Fruit fly (Drosophila melanogaster): ENCODE data around the gene up.

The up gene

dm6 chrX:13616417-13617050 is 14.2 kb upstream of the up start, which contains the start of the genes tth and Tango2 (continued):
- TF ChIP-seq CG9437 (GFP tag; optimal IDR thresholded peaks at IDR 0.05) (peak; percentile 56), grn (GFP tag; optimal IDR thresholded peaks at IDR 0.05) (peak; percentile 49), ind (GFP tag; optimal IDR thresholded peaks at IDR 0.05) (peak; percentile 63), CG10431 (GFP tag; optimal IDR thresholded peaks at IDR 0.05) (no peak), NK7.1 (GFP tag; optimal IDR thresholded peaks at IDR 0.05) (no peak), CG10147 (GFP tag; optimal IDR thresholded peaks at IDR 0.05) (peak; percentile 64), Lhr (GFP tag; optimal IDR thresholded peaks at IDR 0.05) (peak; percentile 7), Stat92E (GFP tag; optimal IDR thresholded peaks at IDR 0.05) (no peak), fu2 (GFP tag; optimal IDR thresholded peaks at IDR 0.05) (peak; percentile 60), CG10366 (GFP tag; IDR thresholded peaks at IDR 0.05) (peak; percentile 71), CG9932 (GFP tag; IDR thresholded peaks at IDR 0.05) (peak; percentile 87), h (optimal IDR thresholded peaks at IDR 0.05) (no peak)

DNA sequence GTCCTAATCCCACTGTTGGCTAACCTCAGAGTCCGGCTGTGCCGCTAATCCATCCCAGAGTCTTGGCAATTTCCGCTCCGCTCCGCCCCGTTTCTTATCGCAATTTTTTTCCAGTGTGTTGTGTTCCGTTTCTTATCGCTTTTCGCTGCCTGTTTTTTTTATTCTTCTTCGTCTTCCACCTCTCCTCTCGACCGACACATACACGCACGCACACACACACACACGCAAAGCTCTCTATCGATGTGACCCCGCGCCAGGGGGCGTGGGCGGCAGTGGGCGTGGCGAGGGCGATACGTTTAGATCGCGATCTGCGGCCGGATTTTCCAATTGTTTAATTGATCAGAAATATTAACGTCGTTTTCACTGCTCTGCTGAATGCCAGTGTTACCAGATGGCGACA is 13.6 kb upstream of the up start:
- TF ChIP-seq CG32772 (GFP tag; IDR thresholded peaks at IDR 0.05): peak; percentile 24; the same call in 1 of the 2 replicates
- no peak for TF ChIP-seq chm (GFP tag; IDR thresholded peaks at IDR 0.05)
- no peak for TF ChIP-seq CG7271 (tag; optimal IDR thresholded peaks at IDR 0.05)
- peak; percentile 77 for TF ChIP-seq nom (GFP tag; optimal IDR thresholded peaks at IDR 0.05)
- peak; percentile 84 for TF ChIP-seq sug (tag; optimal IDR thresholded peaks at IDR 0.05)
- no peak for TF ChIP-seq CG4282 (GFP tag; optimal IDR thresholded peaks at IDR 0.05)
- no peak for TF ChIP-seq bab2 (GFP tag; optimal IDR thresholded peaks at IDR 0.05)
- TF ChIP-seq Usf (GFP tag; optimal IDR thresholded peaks at IDR 0.05): no peak
- no peak for TF ChIP-seq gfzf (GFP tag; optimal IDR thresholded peaks at IDR 0.05)
- no peak for TF ChIP-seq eyg (GFP tag; optimal IDR thresholded peaks at IDR 0.05)
- TF ChIP-seq Asciz (GFP tag; optimal IDR thresholded peaks at IDR 0.05): no peak
- TF ChIP-seq grau (tag; optimal IDR thresholded peaks at IDR 0.05): no peak
- TF ChIP-seq Sin3A (optimal IDR thresholded peaks at IDR 0.05): no peak
- 0 out of 2 replicates have a peak, but pooled peaks have one; percentile 17 for TF ChIP-seq sna (GFP tag; IDR thresholded peaks at IDR 0.05; ENCODE audit: partially characterized antibody)
- TF ChIP-seq Drgx (GFP tag; IDR thresholded peaks at IDR 0.05): 0 out of 2 replicates have a peak, but pooled peaks have one; percentile 23
- peak; percentile 7 for TF ChIP-seq Ets65A (GFP tag)
- TF ChIP-seq bbx (GFP tag; IDR thresholded peaks at IDR 0.05; ENCODE audit: partially characterized antibody): peak; percentile 8; the same call in 1 of the 2 replicates
- no peak for TF ChIP-seq gsb-n (tag; optimal IDR thresholded peaks at IDR 0.05)
- no peak for TF ChIP-seq Blimp-1 (GFP tag; optimal IDR thresholded peaks at IDR 0.05)
- TF ChIP-seq chn (GFP tag; optimal IDR thresholded peaks at IDR 0.05): no peak
- TF ChIP-seq tin (GFP tag; optimal IDR thresholded peaks at IDR 0.05): no peak
- TF ChIP-seq pum (GFP tag; optimal IDR thresholded peaks at IDR 0.05): no peak
- no peak for TF ChIP-seq CG31365 (tag; optimal IDR thresholded peaks at IDR 0.05)
- no peak for TF ChIP-seq CG14014 (GFP tag; IDR thresholded peaks at IDR 0.05)
- peak; percentile 7 for TF ChIP-seq CG34376 (GFP tag; optimal IDR thresholded peaks at IDR 0.05)
- TF ChIP-seq CG30431 (GFP tag; optimal IDR thresholded peaks at IDR 0.05): no peak
- peak; percentile 58 for TF ChIP-seq psq (GFP tag; optimal IDR thresholded peaks at IDR 0.05)
- no peak for TF ChIP-seq CG2202 (tag; optimal IDR thresholded peaks at IDR 0.05)
- TF ChIP-seq peb (GFP tag; IDR thresholded peaks at IDR 0.05): no peak
- TF ChIP-seq CG2712 (tag; optimal IDR thresholded peaks at IDR 0.05): no peak
- TF ChIP-seq ato (GFP tag; IDR thresholded peaks at IDR 0.05; ENCODE audit: partially characterized antibody): no peak
- TF ChIP-seq BEAF-32 (GFP tag; optimal IDR thresholded peaks at IDR 0.05): no peak
- no peak for TF ChIP-seq lab (GFP tag; optimal IDR thresholded peaks at IDR 0.05)
- peak; percentile 89 for TF ChIP-seq zf30C (GFP tag; optimal IDR thresholded peaks at IDR 0.05)
- no peak for TF ChIP-seq E2f2 (GFP tag; IDR thresholded peaks at IDR 0.05)
- TF ChIP-seq usp (GFP tag; optimal IDR thresholded peaks at IDR 0.05): no peak
- no peak for TF ChIP-seq slp2 (GFP tag; optimal IDR thresholded peaks at IDR 0.05)
- peak; percentile 85 for TF ChIP-seq CG4617 (GFP tag; optimal IDR thresholded peaks at IDR 0.05; ENCODE audit: borderline replicate concordance)
